Worm (Caenorhabditis elegans) whole organism, L3 larva: ENCODE measurements around the gene D2024.18.
A peak's percentile ranks its signal among the peaks of the same experiment; 100 is the strongest.

Source experiments
- ama-1 ChIP-seq: fragments of 150-350 bp; optimal IDR thresholded peaks from 2 replicates; lab custom pipeline; 2018
- elt-2 ChIP-seq: sonication (generic microtip); optimal IDR thresholded peaks from 2 replicates; lab custom pipeline; 2016; ENCODE audit warnings: missing genetic modification reagents, mild to moderate bottlenecking, missing genetic modification characterization, missing compliant biosample characterization
- fkh-10 ChIP-seq: sonication (generic microtip); optimal IDR thresholded peaks from 2 replicates; lab custom pipeline; 2017; ENCODE audit warnings: missing biosample characterization, missing genetic modification reagents, missing genetic modification characterization
- fos-1 ChIP-seq: fragments of 150-350 bp; optimal IDR thresholded peaks from 2 replicates; lab custom pipeline; 2014; ENCODE audit warnings: missing biosample characterization, missing genetic modification characterization
- lsy-12 ChIP-seq: sonication (generic microtip); optimal IDR thresholded peaks from 2 replicates; lab custom pipeline; 2016; ENCODE audit warnings: mild to moderate bottlenecking, missing genetic modification characterization, missing compliant biosample characterization
- mml-1 ChIP-seq: fragments of 150-350 bp; sonication (generic microtip); optimal IDR thresholded peaks from 3 replicates; lab custom pipeline; 2014; ENCODE audit warnings: missing biosample characterization, missing genetic modification characterization
- nhr-25 ChIP-seq: sonication (generic microtip); optimal IDR thresholded peaks from 2 replicates; lab custom pipeline; 2017; ENCODE audit warnings: missing biosample characterization, missing genetic modification characterization
- nhr-28 ChIP-seq: fragments of 150-350 bp; optimal IDR thresholded peaks from 2 replicates; lab custom pipeline; 2014; ENCODE audit warnings: missing biosample characterization, missing genetic modification characterization
- nhr-76 ChIP-seq: fragments of 150-350 bp; sonication (generic microtip); optimal IDR thresholded peaks from 5 replicates; lab custom pipeline; 2014; ENCODE audit warnings: missing biosample characterization, missing genetic modification characterization
- skn-1 ChIP-seq: fragments of 150-350 bp; optimal IDR thresholded peaks from 2 replicates; lab custom pipeline; 2014; ENCODE audit warnings: missing biosample characterization, missing genetic modification characterization
- unc-62 ChIP-seq: fragments of 150-350 bp; sonication (generic microtip); optimal IDR thresholded peaks from 4 replicates; lab custom pipeline; 2014; ENCODE audit warnings: missing biosample characterization, missing genetic modification reagents, missing genetic modification characterization

DNA sequence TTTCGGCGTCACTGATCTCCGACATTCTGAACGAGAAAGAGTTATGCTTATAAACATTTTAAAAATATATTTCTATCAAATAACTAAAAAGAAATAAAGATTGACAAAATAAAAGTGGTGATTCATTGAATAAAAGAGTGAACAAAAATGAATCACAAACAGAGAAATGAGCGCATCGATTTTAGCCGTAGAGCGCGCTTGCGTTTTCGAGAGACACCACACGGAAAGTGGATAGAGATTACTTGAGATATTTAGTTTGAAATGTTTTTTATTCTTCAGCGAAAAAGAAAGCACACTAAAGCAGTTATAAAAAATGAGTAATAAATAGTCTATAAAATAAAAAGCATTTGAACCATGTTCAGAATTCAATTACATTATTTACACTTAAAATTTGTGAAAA, 20.1 kb upstream of the D2024.18 start, which contains the start of gene cap-1:
- TF ChIP-seq elt-2 (tag; lab: Kevin White, UChicago) (peak; percentile 33), nhr-28 (no peak), unc-62 (GFP tag; lab: Kevin White, UChicago) (no peak), nhr-76 (tag; lab: Kevin White, UChicago) (no peak), mml-1 (no peak), ama-1 (no peak), fos-1 (tag; lab: Kevin White, UChicago) (peak; percentile 50), fkh-10 (GFP tag; lab: Kevin White, UChicago) (no peak), lsy-12 (tag; lab: Kevin White, UChicago) (no peak), nhr-25 (tag; lab: Kevin White, UChicago) (peak; percentile 44), skn-1 (no peak)
